Fruit fly (Drosophila melanogaster): ENCODE measurements around the gene Cpr67B.

Cpr67B gene

DNA sequence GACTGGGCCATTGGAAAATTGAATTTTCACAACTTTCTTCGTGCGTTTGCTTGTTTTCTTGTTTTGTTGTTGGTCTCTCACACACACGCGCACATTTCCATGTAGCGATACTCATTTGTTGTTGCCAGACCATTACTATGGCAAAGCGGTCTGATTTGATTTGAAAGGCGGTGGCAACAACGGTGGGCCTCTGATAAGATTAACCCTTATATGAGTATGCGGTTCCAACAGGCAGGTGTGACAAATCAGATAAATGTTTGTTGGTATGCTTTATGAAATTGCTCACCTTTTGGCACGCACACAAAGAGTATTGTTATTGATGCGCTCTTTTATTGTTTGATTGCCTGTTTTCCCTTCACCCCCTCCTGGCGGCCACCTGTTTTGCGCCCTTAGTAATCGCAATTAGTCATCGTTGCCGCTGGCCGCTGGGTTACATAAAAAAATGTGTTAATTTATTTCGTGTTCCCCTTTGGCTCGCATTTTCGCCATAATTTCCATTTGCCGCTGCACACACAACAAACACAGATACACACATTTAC lies 42.7 kb downstream of the Cpr67B start (continued):
- TF ChIP-seq CG13894 (tag; optimal IDR thresholded peaks at IDR 0.05) (no peak), vnd (GFP tag; IDR thresholded peaks at IDR 0.05; ENCODE audit: partially characterized antibody) (no peak), Rx (GFP tag; IDR thresholded peaks at IDR 0.05) (peak; percentile 29; the same call in 1 of the 2 replicates), Xbp1 (GFP tag; optimal IDR thresholded peaks at IDR 0.05) (no peak), pan (optimal IDR thresholded peaks at IDR 0.05) (no peak), pan (GFP tag; optimal IDR thresholded peaks at IDR 0.05 in 1 of 2, IDR thresholded peaks at IDR 0.05 in 1 of 2) (peak in 1 of 2 experiments; percentile 7), Poxn (GFP tag; IDR thresholded peaks at IDR 0.05) (no peak), cato (GFP tag; optimal IDR thresholded peaks at IDR 0.05; ENCODE audit: borderline replicate concordance) (no peak), Bteb2 (GFP tag; optimal IDR thresholded peaks at IDR 0.05) (no peak), amos (GFP tag; IDR thresholded peaks at IDR 0.05; ENCODE audit: partially characterized antibody) (no peak), CG12659 (GFP tag; optimal IDR thresholded peaks at IDR 0.05) (no peak), CG8281 (tag; optimal IDR thresholded peaks at IDR 0.05) (peak; percentile 48), Sox102F (GFP tag; optimal IDR thresholded peaks at IDR 0.05) (no peak), CG1832 (GFP tag; optimal IDR thresholded peaks at IDR 0.05) (no peak), Gug (GFP tag; IDR thresholded peaks at IDR 0.05) (no peak), pum (GFP tag; optimal IDR thresholded peaks at IDR 0.05) (no peak), pzg (GFP tag; optimal IDR thresholded peaks at IDR 0.05) (no peak), CG11247 (GFP tag; IDR thresholded peaks at IDR 0.05) (no peak), CG4707 (GFP tag; optimal IDR thresholded peaks at IDR 0.05) (no peak), cwo (GFP tag; optimal IDR thresholded peaks at IDR 0.05) (peak; percentile 22), Vsx1 (GFP tag; optimal IDR thresholded peaks at IDR 0.05) (no peak), NFAT (GFP tag; IDR thresholded peaks at IDR 0.05) (no peak), CG10209 (GFP tag; optimal IDR thresholded peaks at IDR 0.05) (no peak), Pdp1 (GFP tag; optimal IDR thresholded peaks at IDR 0.05) (peak in 1 of 2 experiments; percentile 93), H15 (GFP tag; IDR thresholded peaks at IDR 0.05) (no peak), hbn (GFP tag; IDR thresholded peaks at IDR 0.05; ENCODE audit: partially characterized antibody) (no peak), TFAM (GFP tag; optimal IDR thresholded peaks at IDR 0.05) (no peak), Ets97D (GFP tag; optimal IDR thresholded peaks at IDR 0.05) (no peak), Chrac-16 (GFP tag; optimal IDR thresholded peaks at IDR 0.05) (no peak), klu (GFP tag; IDR thresholded peaks at IDR 0.05) (no peak), CG17186 (GFP tag; optimal IDR thresholded peaks at IDR 0.05) (no peak), CG1603 (tag; optimal IDR thresholded peaks at IDR 0.05) (no peak), slbo (GFP tag; IDR thresholded peaks at IDR 0.05) (peak; percentile 38; the same call in 1 of the 2 replicates), CG14050 (GFP tag; IDR thresholded peaks at IDR 0.05) (no peak), ewg (GFP tag; optimal IDR thresholded peaks at IDR 0.05) (no peak), HHEX (GFP tag; optimal IDR thresholded peaks at IDR 0.05) (peak; percentile 21), CG4424 (GFP tag; optimal IDR thresholded peaks at IDR 0.05) (no peak), CrebB (tag; optimal IDR thresholded peaks at IDR 0.05) (no peak), CG17568 (GFP tag; optimal IDR thresholded peaks at IDR 0.05) (no peak), Hsf (GFP tag; optimal IDR thresholded peaks at IDR 0.05) (no peak), zf30C (GFP tag; optimal IDR thresholded peaks at IDR 0.05) (no peak), mirr (GFP tag; optimal IDR thresholded peaks at IDR 0.05) (peak; percentile 89), CG14860 (GFP tag; IDR thresholded peaks at IDR 0.05; ENCODE audit: partially characterized antibody) (no peak), dmrt11E (tag; optimal IDR thresholded peaks at IDR 0.05) (no peak), cas (GFP tag; IDR thresholded peaks at IDR 0.05) (no peak), CG42726 (GFP tag; IDR thresholded peaks at IDR 0.05; ENCODE audit: partially characterized antibody) (no peak), CG13424 (tag; optimal IDR thresholded peaks at IDR 0.05) (no peak), MBD-R2 (GFP tag; IDR thresholded peaks at IDR 0.05) (peak; percentile 7; the same call in 1 of the 2 replicates), CG9932 (GFP tag; IDR thresholded peaks at IDR 0.05) (0 out of 2 replicates have a peak, but pooled peaks have one; percentile 11)
